Fruit fly (Drosophila melanogaster) Kc167 (cell line): ENCODE results near the gene Nfs1.

ENCODE experiments used
- Sin3A ChIP-seq: fragments of >200 bp; optimal IDR thresholded peaks from 2 replicates; lab custom pipeline; 2018; ENCODE audit warnings: missing external identifiers
- psq ChIP-seq: fragments of >200 bp; optimal IDR thresholded peaks from 2 replicates; lab custom pipeline; 2017; ENCODE audit warnings: missing external identifiers

dm6 chr2L:12003792-12004210, 4.3 kb downstream of the Nfs1 start:
- TF ChIP-seq Sin3A, result no peak
- no peak for TF ChIP-seq psq (lab: Kevin White, UChicago)
